Fruit fly (Drosophila melanogaster): ENCODE measurements around the gene sNPF.

sNPF gene

DNA sequence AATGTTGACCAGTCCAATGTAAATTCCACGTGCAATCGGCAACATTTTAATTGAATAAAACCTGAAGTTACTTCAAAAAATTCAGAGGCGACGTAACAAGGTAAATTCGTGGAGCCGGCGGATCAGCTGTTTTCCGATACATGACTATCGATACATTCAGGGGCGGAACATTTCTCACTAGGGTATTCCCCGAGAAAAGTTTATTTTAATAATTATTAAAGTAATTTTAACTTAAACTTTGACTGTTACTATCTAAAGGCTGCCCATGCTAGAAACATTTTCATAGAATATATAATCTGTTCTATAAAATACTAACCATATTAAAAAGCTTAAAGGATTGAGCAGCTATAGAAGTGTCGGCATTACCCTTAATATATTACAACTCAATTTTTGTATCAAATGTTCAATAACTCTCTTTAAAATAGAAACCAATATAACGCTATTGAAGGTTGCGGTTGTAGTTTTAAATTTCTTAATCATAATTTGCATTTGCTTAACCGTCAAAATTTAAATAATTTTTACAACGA lies 69.5 kb downstream of the sNPF start, which contains the start of the genes mRpS18B and Kua (continued):
- peak; percentile 55 for TF ChIP-seq Hr3 (GFP tag; optimal IDR thresholded peaks at IDR 0.05)
- TF ChIP-seq ind (GFP tag; optimal IDR thresholded peaks at IDR 0.05): peak; percentile 53
- TF ChIP-seq Med (GFP tag): peak; percentile 85
- no peak for TF ChIP-seq CG3065 (GFP tag; optimal IDR thresholded peaks at IDR 0.05)
- TF ChIP-seq sna (GFP tag; IDR thresholded peaks at IDR 0.05; ENCODE audit: partially characterized antibody): 0 out of 2 replicates have a peak, but pooled peaks have one; percentile 23
- TF ChIP-seq kah (GFP tag; optimal IDR thresholded peaks at IDR 0.05): peak; percentile 47
- TF ChIP-seq gsb-n (tag; optimal IDR thresholded peaks at IDR 0.05): peak; percentile 2
- peak; percentile 64 to 94 for TF ChIP-seq crp (GFP tag; optimal IDR thresholded peaks at IDR 0.05)
- no peak for TF ChIP-seq NC2β (GFP tag; optimal IDR thresholded peaks at IDR 0.05)
- TF ChIP-seq CG2889 (GFP tag; IDR thresholded peaks at IDR 0.05): 0 out of 3 replicates have a peak, but pooled peaks have one; percentile 22
- TF ChIP-seq CG2678 (tag; optimal IDR thresholded peaks at IDR 0.05): peak; percentile 65
- TF ChIP-seq slbo (GFP tag; IDR thresholded peaks at IDR 0.05): peak; percentile 84
- peak; percentile 78 for TF ChIP-seq CG9932 (GFP tag; IDR thresholded peaks at IDR 0.05)
- TF ChIP-seq gsb (GFP tag; IDR thresholded peaks at IDR 0.05): no peak
- peak; percentile 1 for TF ChIP-seq Bdp1 (GFP tag; optimal IDR thresholded peaks at IDR 0.05)
- peak; percentile 45 for TF ChIP-seq CG18476 (GFP tag; optimal IDR thresholded peaks at IDR 0.05)
- peak; percentile 57 for TF ChIP-seq az2 (GFP tag; optimal IDR thresholded peaks at IDR 0.05)
- no peak for TF ChIP-seq ac (GFP tag; optimal IDR thresholded peaks at IDR 0.05)
- peak; percentile 38 for TF ChIP-seq CG7556 (GFP tag; optimal IDR thresholded peaks at IDR 0.05)
- no peak for TF ChIP-seq Jarid2 (GFP tag; optimal IDR thresholded peaks at IDR 0.05)
- no peak for TF ChIP-seq jing (GFP tag; optimal IDR thresholded peaks at IDR 0.05)
- TF ChIP-seq CG14965 (GFP tag; optimal IDR thresholded peaks at IDR 0.05; ENCODE audit: borderline replicate concordance): no peak
- TF ChIP-seq fd3F (GFP tag; optimal IDR thresholded peaks at IDR 0.05): peak; percentile 23
- TF ChIP-seq hbn (GFP tag; IDR thresholded peaks at IDR 0.05; ENCODE audit: partially characterized antibody): peak; percentile 50
- peak; percentile 36; the same call in 1 of the 2 replicates for TF ChIP-seq CG4404 (GFP tag; IDR thresholded peaks at IDR 0.05)
- peak; percentile 63 for TF ChIP-seq CG30403 (GFP tag; optimal IDR thresholded peaks at IDR 0.05)
- TF ChIP-seq CG3407 (GFP tag; optimal IDR thresholded peaks at IDR 0.05): peak; percentile 7
- peak; percentile 70 for TF ChIP-seq CG12391 (tag; optimal IDR thresholded peaks at IDR 0.05)
- peak; percentile 62 for TF ChIP-seq unpg (GFP tag; optimal IDR thresholded peaks at IDR 0.05)
- peak; percentile 57; the same call in 1 of the 2 replicates for TF ChIP-seq ranshi (GFP tag; IDR thresholded peaks at IDR 0.05)
- peak; percentile 43; the same call in 1 of the 2 replicates for TF ChIP-seq CG6272 (GFP tag; IDR thresholded peaks at IDR 0.05)
- TF ChIP-seq CG10209 (GFP tag; optimal IDR thresholded peaks at IDR 0.05): peak; percentile 12
- peak; percentile 52 for TF ChIP-seq Ssrp (tag; optimal IDR thresholded peaks at IDR 0.05)
- no peak for TF ChIP-seq Doc2 (GFP tag; IDR thresholded peaks at IDR 0.05)
- TF ChIP-seq nau (GFP tag; optimal IDR thresholded peaks at IDR 0.05): no peak
- peak; percentile 80 for TF ChIP-seq CG11456 (GFP tag; IDR thresholded peaks at IDR 0.05)
- TF ChIP-seq Rfx (GFP tag; IDR thresholded peaks at IDR 0.05): peak; percentile 85
- peak; percentile 71 for TF ChIP-seq BEAF-32 (GFP tag; optimal IDR thresholded peaks at IDR 0.05)
- peak; percentile 49 for TF ChIP-seq CG15601 (tag; optimal IDR thresholded peaks at IDR 0.05)
- peak; percentile 62 for TF ChIP-seq NfI (GFP tag; optimal IDR thresholded peaks at IDR 0.05)
- TF ChIP-seq lilli (GFP tag; optimal IDR thresholded peaks at IDR 0.05): peak; percentile 47
- no peak for TF ChIP-seq CG16779 (GFP tag; IDR thresholded peaks at IDR 0.05)
- TF ChIP-seq CG3281 (GFP tag; optimal IDR thresholded peaks at IDR 0.05): peak; percentile 50
- TF ChIP-seq NK7.1 (GFP tag; optimal IDR thresholded peaks at IDR 0.05): no peak
- peak; percentile 70 for TF ChIP-seq CG11504 (tag; optimal IDR thresholded peaks at IDR 0.05)
- TF ChIP-seq Oli (tag; optimal IDR thresholded peaks at IDR 0.05): peak; percentile 34
- 0 out of 3 replicates have a peak, but pooled peaks have one; percentile 54 for TF ChIP-seq CG34422 (GFP tag; IDR thresholded peaks at IDR 0.05)
- no peak for TF ChIP-seq wdn (GFP tag; IDR thresholded peaks at IDR 0.05)
- peak; percentile 18 for TF ChIP-seq CG9727 (GFP tag; optimal IDR thresholded peaks at IDR 0.05)

Measured in whole organism, embryonic.